Worm (Caenorhabditis elegans): ENCODE data around the gene fbxa-64.

DNA sequence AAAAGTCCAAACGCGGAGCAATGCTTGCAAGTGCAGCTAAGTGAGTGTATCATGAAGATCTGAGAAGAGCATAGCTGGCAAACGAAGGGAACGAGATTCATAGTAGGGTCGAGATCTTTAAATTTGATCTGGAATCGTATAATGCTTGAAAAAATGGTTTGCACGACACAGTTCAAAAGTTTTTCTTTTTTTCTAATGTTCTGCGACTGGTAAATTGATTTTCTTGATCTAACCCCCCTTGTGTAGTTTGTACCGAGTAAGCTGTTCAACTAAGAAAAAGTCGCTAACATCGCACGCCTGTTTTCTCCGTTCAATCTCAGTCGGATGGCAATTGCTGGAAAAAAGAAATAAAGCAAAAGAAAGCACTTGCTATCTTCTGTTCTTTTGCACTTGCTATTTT is 42.5 kb upstream of the fbxa-64 start, which contains the start of gene C17B7.14:
- TF ChIP-seq unc-39 (tag; optimal IDR thresholded peaks at IDR 0.05) (no peak), ceh-20 (GFP tag; IDR thresholded peaks at IDR 0.05) (no peak), mxl-2 (GFP tag; conservative IDR thresholded peaks at IDR 0.05) (no peak), hmg-1.1 (GFP tag; IDR thresholded peaks at IDR 0.05) (no peak), F49E8.2 (tag; optimal IDR thresholded peaks at IDR 0.05; ENCODE audit: borderline replicate concordance) (no peak), lsy-2 (tag; optimal IDR thresholded peaks at IDR 0.05) (no peak), daf-12 (tag; optimal IDR thresholded peaks at IDR 0.05) (no peak), lin-15B (tag; optimal IDR thresholded peaks at IDR 0.05) (no peak)

Measured in whole organism, L4 larva.